Worm (Caenorhabditis elegans) whole organism, L2 larva: ENCODE data around the gene R13A1.1.
"Not testable (repeated sequence)": the region's sequence is repeated elsewhere in the genome, so short reads cannot be mapped to it uniquely, and the experiment has no call there.

Experiments
- C34F6.9 ChIP-seq: fragments of 150-350 bp; optimal IDR thresholded peaks from 2 replicates; lab custom pipeline; 2014; ENCODE audit warnings: missing biosample characterization, missing genetic modification characterization
- F13H6.1 ChIP-seq: sonication (generic microtip); optimal IDR thresholded peaks from 2 replicates; lab custom pipeline; 2016; ENCODE audit warnings: missing genetic modification characterization, missing compliant biosample characterization
- R02D3.7 ChIP-seq: fragments of 150-350 bp; optimal IDR thresholded peaks from 2 replicates; lab custom pipeline; 2014; ENCODE audit warnings: missing biosample characterization, missing genetic modification characterization
- ZK546.5 ChIP-seq: sonication (generic microtip); optimal IDR thresholded peaks from 2 replicates; lab custom pipeline; 2017; ENCODE audit warnings: missing biosample characterization, missing genetic modification characterization
- alr-1 ChIP-seq: fragments of 150-350 bp; optimal IDR thresholded peaks from 2 replicates; lab custom pipeline; 2014; ENCODE audit warnings: missing biosample characterization, missing genetic modification characterization
- blmp-1 ChIP-seq: sonication (generic microtip); optimal IDR thresholded peaks from 2 replicates; lab custom pipeline; 2017; ENCODE audit warnings: missing genetic modification characterization, mild to moderate bottlenecking, missing compliant biosample characterization, antibody characterized with exemption, moderate library complexity; ENCODE audit not compliant: insufficient read depth
- ceh-16 ChIP-seq: fragments of 150-350 bp; optimal IDR thresholded peaks from 2 replicates; lab custom pipeline; 2014; ENCODE audit warnings: missing biosample characterization, missing genetic modification characterization
- ceh-82 ChIP-seq: fragments of 150-350 bp; optimal IDR thresholded peaks from 2 replicates; lab custom pipeline; 2014; ENCODE audit warnings: missing biosample characterization, missing genetic modification characterization
- crh-2 ChIP-seq: sonication (generic microtip); optimal IDR thresholded peaks from 2 replicates; lab custom pipeline; 2017; ENCODE audit warnings: missing biosample characterization, missing genetic modification characterization
- dmd-4 ChIP-seq: sonication (generic microtip); optimal IDR thresholded peaks from 2 replicates; lab custom pipeline; 2017; ENCODE audit warnings: missing biosample characterization, missing genetic modification characterization
- elt-1 ChIP-seq: fragments of 150-350 bp; optimal IDR thresholded peaks from 2 replicates; lab custom pipeline; 2014; ENCODE audit warnings: missing biosample characterization, missing genetic modification characterization
- fos-1 ChIP-seq: fragments of 150-350 bp; optimal IDR thresholded peaks from 2 replicates; lab custom pipeline; 2014; ENCODE audit warnings: missing biosample characterization, missing genetic modification characterization
- gmeb-1 ChIP-seq: fragments of 150-350 bp; optimal IDR thresholded peaks from 2 replicates; lab custom pipeline; 2014; ENCODE audit warnings: missing biosample characterization, missing genetic modification characterization
- lin-11 ChIP-seq: fragments of 150-350 bp; sonication (generic microtip); optimal IDR thresholded peaks from 2 replicates; lab custom pipeline; 2014; ENCODE audit warnings: missing biosample characterization, missing genetic modification characterization, inconsistent platforms, mixed read lengths
- lin-13 ChIP-seq: fragments of 150-350 bp; optimal IDR thresholded peaks from 2 replicates; lab custom pipeline; 2014; ENCODE audit warnings: missing biosample characterization, missing genetic modification reagents, missing genetic modification characterization
- lin-39 ChIP-seq: fragments of 150-350 bp; optimal IDR thresholded peaks from 2 replicates; lab custom pipeline; 2014; ENCODE audit warnings: missing biosample characterization, missing genetic modification reagents, missing genetic modification characterization
- lsy-2 ChIP-seq, 2 experiments: fragments of 150-350 bp in 1 of 2; sonication (generic microtip) in 1 of 2; optimal IDR thresholded peaks; 2 replicates each; lab custom pipeline; 2014 to 2017; ENCODE audit warnings: missing biosample characterization in 2 of 2, missing genetic modification characterization in 2 of 2
- mab-5 ChIP-seq: fragments of 150-350 bp; optimal IDR thresholded peaks from 2 replicates; lab custom pipeline; 2014; ENCODE audit warnings: missing biosample characterization, missing genetic modification characterization
- mbf-1 ChIP-seq: sonication (generic microtip); optimal IDR thresholded peaks from 2 replicates; lab custom pipeline; 2017; ENCODE audit warnings: missing biosample characterization, missing genetic modification characterization
- nhr-11 ChIP-seq: fragments of 150-350 bp; optimal IDR thresholded peaks from 2 replicates; lab custom pipeline; 2014; ENCODE audit warnings: missing biosample characterization, missing genetic modification characterization
- nhr-12 ChIP-seq: fragments of 150-350 bp; optimal IDR thresholded peaks from 2 replicates; lab custom pipeline; 2014; ENCODE audit warnings: missing biosample characterization, missing genetic modification characterization
- nhr-129 ChIP-seq: fragments of 150-350 bp; optimal IDR thresholded peaks from 2 replicates; lab custom pipeline; 2014; ENCODE audit warnings: missing biosample characterization, missing genetic modification characterization
- nhr-21 ChIP-seq: fragments of 150-350 bp; optimal IDR thresholded peaks from 2 replicates; lab custom pipeline; 2014; ENCODE audit warnings: missing biosample characterization, missing genetic modification characterization
- nhr-23 ChIP-seq: fragments of 150-350 bp; optimal IDR thresholded peaks from 2 replicates; lab custom pipeline; 2014; ENCODE audit warnings: missing biosample characterization, missing genetic modification reagents, missing genetic modification characterization
- nhr-237 ChIP-seq: fragments of 150-350 bp; optimal IDR thresholded peaks from 2 replicates; lab custom pipeline; 2014; ENCODE audit warnings: missing biosample characterization, missing genetic modification characterization
- nhr-25 ChIP-seq: fragments of 150-350 bp; sonication (generic microtip); optimal IDR thresholded peaks from 3 replicates; lab custom pipeline; 2014; ENCODE audit warnings: missing biosample characterization, missing genetic modification characterization
- peb-1 ChIP-seq: fragments of 150-350 bp; optimal IDR thresholded peaks from 2 replicates; lab custom pipeline; 2014; ENCODE audit warnings: missing biosample characterization, missing genetic modification characterization
- sem-4 ChIP-seq: fragments of 150-350 bp; optimal IDR thresholded peaks from 2 replicates; lab custom pipeline; 2014; ENCODE audit warnings: missing biosample characterization, missing genetic modification reagents, missing genetic modification characterization
- skn-1 ChIP-seq: sonication (generic microtip); optimal IDR thresholded peaks from 2 replicates; lab custom pipeline; 2017; ENCODE audit warnings: missing biosample characterization, missing genetic modification characterization
- sma-3 ChIP-seq: sonication (generic microtip); optimal IDR thresholded peaks from 2 replicates; lab custom pipeline; 2016; ENCODE audit warnings: missing genetic modification reagents, missing genetic modification characterization, missing compliant biosample characterization
- snpc-4 ChIP-seq: fragments of 150-350 bp; optimal IDR thresholded peaks from 2 replicates; lab custom pipeline; 2014; ENCODE audit warnings: missing biosample characterization, missing genetic modification characterization
- unc-39 ChIP-seq: fragments of 150-350 bp; optimal IDR thresholded peaks from 2 replicates; lab custom pipeline; 2014; ENCODE audit warnings: missing biosample characterization, missing genetic modification characterization
- unc-55 ChIP-seq: fragments of 150-350 bp; sonication (generic microtip); optimal IDR thresholded peaks from 3 replicates; lab custom pipeline; 2014; ENCODE audit warnings: missing biosample characterization, missing genetic modification reagents, missing genetic modification characterization
- zag-1 ChIP-seq: fragments of 150-350 bp; optimal IDR thresholded peaks from 2 replicates; lab custom pipeline; 2014; ENCODE audit warnings: missing biosample characterization, missing genetic modification characterization
- ztf-1 ChIP-seq: fragments of 200-800 bp; sonication (Bioruptor generic); conservative IDR thresholded peaks from 2 replicates; pipeline ENCODE4 v1.3.6; 2022; ENCODE audit warnings: missing genetic modification characterization, missing compliant biosample characterization
- ztf-11 ChIP-seq: sonication (generic microtip); optimal IDR thresholded peaks from 2 replicates; lab custom pipeline; 2017; ENCODE audit warnings: missing biosample characterization, missing genetic modification characterization
- ztf-4 ChIP-seq: fragments of 150-350 bp; optimal IDR thresholded peaks from 2 replicates; lab custom pipeline; 2014; ENCODE audit warnings: missing biosample characterization, missing genetic modification characterization

The R13A1.1 gene

ce11 chrIV:7245592-7245991, 25.8 kb downstream of the R13A1.1 start:
- TF ChIP-seq ZK546.5 (tag; lab: Kevin White, UChicago) (no peak), nhr-129 (tag; lab: Kevin White, UChicago) (no peak), ceh-16 (tag; lab: Kevin White, UChicago) (no peak), snpc-4 (no peak), lsy-2 (tag; optimal IDR thresholded peaks at IDR 0.05; lab: Kevin White, UChicago) (no peak), gmeb-1 (tag; lab: Kevin White, UChicago) (no peak), elt-1 (tag; lab: Kevin White, UChicago) (no peak), peb-1 (tag; lab: Kevin White, UChicago) (no peak), zag-1 (tag; lab: Kevin White, UChicago) (no peak)

- TF ChIP-seq nhr-129 (tag; lab: Kevin White, UChicago), result no peak
- no peak for TF ChIP-seq lin-11 (tag; lab: Kevin White, UChicago)
- no peak for TF ChIP-seq nhr-23 (tag; lab: Kevin White, UChicago)
- TF ChIP-seq mbf-1 (tag; lab: Kevin White, UChicago), result no peak
- TF ChIP-seq skn-1 (tag; lab: Kevin White, UChicago), result no peak
- TF ChIP-seq alr-1, result no peak
- no peak for TF ChIP-seq nhr-12
- TF ChIP-seq snpc-4, result no peak
- no peak for TF ChIP-seq sma-3 (GFP tag; lab: Kevin White, UChicago)
- TF ChIP-seq mab-5, result no peak
- no peak for TF ChIP-seq fos-1 (tag; lab: Kevin White, UChicago)
- TF ChIP-seq F13H6.1, result no peak
- TF ChIP-seq crh-2 (tag; lab: Kevin White, UChicago), result no peak
- TF ChIP-seq dmd-4 (tag; lab: Kevin White, UChicago), result no peak
- TF ChIP-seq ztf-11 (tag; lab: Kevin White, UChicago), result no peak
- no peak for TF ChIP-seq ztf-4 (tag; lab: Kevin White, UChicago)
These were observed 26.7 kb downstream of the R13A1.1 start, which contains the start of gene col-114 for ce11 chrIV:7246553-7246952. Gene col-114, minus strand, starts transcription at chrIV:7246653.

ce11 chrIV:7247243-7247642, 27.4 kb downstream of the R13A1.1 start, which contains the start of gene D2024.1:
Gene D2024.1, plus strand, starts transcription at chrIV:7247543.
- TF ChIP-seq blmp-1 (tag; lab: Kevin White, UChicago); ztf-1 (GFP tag; lab: Robert Waterston, UW); ceh-82 (tag; lab: Kevin White, UChicago): not testable (repeated sequence)
- TF ChIP-seq, all 48 proteins: peak for 0; not testable (repeated sequence) for 48

- TF ChIP-seq lin-11 (tag; lab: Kevin White, UChicago), result no peak
- no peak for TF ChIP-seq nhr-12
- no peak for TF ChIP-seq elt-1 (tag; lab: Kevin White, UChicago)
- no peak for TF ChIP-seq crh-2 (tag; lab: Kevin White, UChicago)
- TF ChIP-seq lin-13 (GFP tag; lab: Kevin White, UChicago), result no peak
- TF ChIP-seq ZK546.5 (tag; lab: Kevin White, UChicago), result no peak
- TF ChIP-seq skn-1 (tag; lab: Kevin White, UChicago), result no peak
- no peak for TF ChIP-seq nhr-25 (tag; lab: Kevin White, UChicago)
- no peak for TF ChIP-seq nhr-11 (tag; lab: Kevin White, UChicago)
- TF ChIP-seq lin-39 (tag; lab: Kevin White, UChicago), result no peak
- TF ChIP-seq nhr-129 (tag; lab: Kevin White, UChicago), result no peak
- no peak for TF ChIP-seq snpc-4
- TF ChIP-seq sem-4 (tag; lab: Kevin White, UChicago), result no peak
- no peak for TF ChIP-seq mab-5
- TF ChIP-seq sma-3 (GFP tag; lab: Kevin White, UChicago), result no peak
- no peak for TF ChIP-seq R02D3.7
- no peak for TF ChIP-seq unc-55 (GFP tag; lab: Kevin White, UChicago)
- no peak for TF ChIP-seq ztf-4 (tag; lab: Kevin White, UChicago)
- no peak for TF ChIP-seq C34F6.9 (tag; lab: Kevin White, UChicago)
- TF ChIP-seq F13H6.1, result no peak
These were observed 30.3 kb downstream of the R13A1.1 start, which contains the start of gene D2024.18 for ce11 chrIV:7250158-7250557. Gene D2024.18, plus strand, starts transcription at chrIV:7250458.

ce11 chrIV:7253271-7253670, 33.4 kb downstream of the R13A1.1 start:
- no peak for TF ChIP-seq unc-39
- TF ChIP-seq snpc-4, result peak; percentile 50
- no peak for TF ChIP-seq ceh-16 (tag; lab: Kevin White, UChicago)
- no peak for TF ChIP-seq sma-3 (GFP tag; lab: Kevin White, UChicago)
- no peak for TF ChIP-seq nhr-237 (tag; lab: Kevin White, UChicago)
- no peak for TF ChIP-seq nhr-21
